Fruit fly (Drosophila melanogaster) whole organism, embryonic: ENCODE data around the gene CG32568.
A peak's percentile ranks its signal among the peaks of the same experiment; 100 is the strongest.

ENCODE experiments used
- Ada2b ChIP-seq: fragments of 200-800 bp; sonication (Bioruptor generic); IDR thresholded peaks from 2 replicates; pipeline ENCODE4 v1.3.6; 2022; ENCODE audit warnings: missing biosample characterization, missing genetic modification characterization
- CG10147 ChIP-seq: fragments of 200-800 bp; sonication (Bioruptor generic); optimal IDR thresholded peaks from 2 replicates; lab custom pipeline; 2019; ENCODE audit warnings: missing biosample characterization, mild to moderate bottlenecking, missing genetic modification characterization, moderate library complexity
- CG10267 ChIP-seq: fragments of 200-800 bp; sonication (Bioruptor generic); optimal IDR thresholded peaks from 2 replicates; lab custom pipeline; 2018; ENCODE audit warnings: missing biosample characterization, mild to moderate bottlenecking, missing genetic modification characterization, moderate library complexity
- CG11085 ChIP-seq: fragments of 200-800 bp; sonication (Bioruptor generic); IDR thresholded peaks from 2 replicates; pipeline ENCODE4 v1.3.6; 2022; ENCODE audit warnings: missing biosample characterization, missing genetic modification characterization
- CG11398 ChIP-seq: fragments of 200-800 bp; sonication (Bioruptor generic); optimal IDR thresholded peaks from 2 replicates; lab custom pipeline; 2016; ENCODE audit warnings: missing biosample characterization, missing genetic modification characterization
- CG13123 ChIP-seq: fragments of 200-800 bp; sonication (Bioruptor generic); optimal IDR thresholded peaks from 2 replicates; lab custom pipeline; 2016; ENCODE audit warnings: missing biosample characterization, missing genetic modification characterization
- CG13424 ChIP-seq: fragments of 200-800 bp; sonication (Bioruptor generic); optimal IDR thresholded peaks from 2 replicates; lab custom pipeline; 2019; ENCODE audit warnings: missing biosample characterization, mild to moderate bottlenecking, missing genetic modification characterization, moderate library complexity
- CG13775 ChIP-seq: fragments of 200-800 bp; sonication (Bioruptor generic); optimal IDR thresholded peaks from 3 replicates; lab custom pipeline; 2017; ENCODE audit warnings: missing biosample characterization, mild to moderate bottlenecking, missing genetic modification characterization
- CG14710 ChIP-seq: fragments of 200-800 bp; sonication (Bioruptor generic); optimal IDR thresholded peaks from 3 replicates; lab custom pipeline; 2019; ENCODE audit warnings: missing biosample characterization, mild to moderate bottlenecking, missing genetic modification characterization, moderate library complexity
- CG1529 ChIP-seq: fragments of 200-800 bp; sonication (Bioruptor generic); optimal IDR thresholded peaks from 3 replicates; lab custom pipeline; 2018; ENCODE audit warnings: missing biosample characterization, missing genetic modification characterization
- CG15696 ChIP-seq: fragments of 200-800 bp; sonication (Bioruptor generic); optimal IDR thresholded peaks from 2 replicates; lab custom pipeline; 2019; ENCODE audit warnings: missing biosample characterization, mild to moderate bottlenecking, missing genetic modification characterization, moderate library complexity
- CG16813 ChIP-seq: fragments of 200-800 bp; sonication (Bioruptor generic); IDR thresholded peaks from 3 replicates; pipeline ENCODE4 v1.3.6; 2022; ENCODE audit warnings: missing biosample characterization, missing genetic modification characterization; ENCODE audit not compliant: partially characterized antibody
- CG17359 ChIP-seq: fragments of 200-800 bp; sonication (Bioruptor generic); optimal IDR thresholded peaks from 3 replicates; lab custom pipeline; 2018; ENCODE audit warnings: missing biosample characterization, mild to moderate bottlenecking, missing genetic modification characterization, moderate library complexity
- CG18262 ChIP-seq: fragments of 200-800 bp; optimal IDR thresholded peaks from 3 replicates; lab custom pipeline; 2019; ENCODE audit warnings: missing biosample characterization, mild to moderate bottlenecking, missing genetic modification characterization, moderate library complexity
- CG2129 ChIP-seq: fragments of 200-800 bp; sonication (Bioruptor generic); IDR thresholded peaks from 2 replicates; pipeline ENCODE4 v1.3.6; 2022; ENCODE audit warnings: missing biosample characterization, missing genetic modification characterization; ENCODE audit not compliant: partially characterized antibody
- CG3847 ChIP-seq: fragments of 200-800 bp; sonication (Bioruptor generic); IDR thresholded peaks from 2 replicates; pipeline ENCODE4 v1.3.6; 2022; ENCODE audit warnings: missing biosample characterization, missing genetic modification characterization
- CG4282 ChIP-seq: fragments of 200-800 bp; sonication (Bioruptor generic); optimal IDR thresholded peaks from 2 replicates; lab custom pipeline; 2016; ENCODE audit warnings: missing biosample characterization, missing genetic modification characterization
- CG4360 ChIP-seq: fragments of 200-800 bp; sonication (Bioruptor generic); IDR thresholded peaks from 2 replicates; pipeline ENCODE4 v1.3.6; 2022; ENCODE audit warnings: missing biosample characterization, missing genetic modification characterization
- CG4707 ChIP-seq: fragments of 200-800 bp; sonication (Bioruptor generic); optimal IDR thresholded peaks from 2 replicates; lab custom pipeline; 2018; ENCODE audit warnings: missing biosample characterization, mild to moderate bottlenecking, missing genetic modification characterization, moderate library complexity
- CG5245 ChIP-seq: fragments of 200-800 bp; sonication (Bioruptor generic); optimal IDR thresholded peaks from 3 replicates; lab custom pipeline; 2016; ENCODE audit warnings: missing biosample characterization, missing genetic modification characterization
- CG8478 ChIP-seq: fragments of >200 bp; optimal IDR thresholded peaks from 2 replicates; lab custom pipeline; 2018
- CG9437 ChIP-seq: fragments of 200-800 bp; sonication (Bioruptor generic); optimal IDR thresholded peaks from 2 replicates; lab custom pipeline; 2018; ENCODE audit warnings: missing biosample characterization, mild to moderate bottlenecking, missing genetic modification characterization
- CTCF ChIP-seq: fragments of 200-800 bp; sonication (Bioruptor generic); optimal IDR thresholded peaks from 2 replicates; lab custom pipeline; 2017; ENCODE audit warnings: missing biosample characterization, mild to moderate bottlenecking, missing genetic modification characterization, moderate library complexity
- Camta ChIP-seq: fragments of 200-800 bp; sonication (Bioruptor generic); optimal IDR thresholded peaks from 2 replicates; lab custom pipeline; 2016; ENCODE audit warnings: missing biosample characterization, missing genetic modification characterization
- Doc2 ChIP-seq: fragments of 200-800 bp; sonication (Bioruptor generic); IDR thresholded peaks from 2 replicates; pipeline ENCODE4 v1.3.6; 2022; ENCODE audit warnings: missing biosample characterization, missing genetic modification characterization
- Drgx ChIP-seq: fragments of 200-800 bp; sonication (Bioruptor generic); IDR thresholded peaks from 2 replicates; pipeline ENCODE4 v1.3.6; 2022; ENCODE audit warnings: missing biosample characterization, missing genetic modification characterization
- Gug ChIP-seq: fragments of 200-800 bp; sonication (Bioruptor generic); IDR thresholded peaks from 4 replicates; pipeline ENCODE4 v1.3.6; 2022; ENCODE audit warnings: missing biosample characterization, missing genetic modification characterization
- HLH4C ChIP-seq: fragments of 200-800 bp; sonication (Bioruptor generic); IDR thresholded peaks from 3 replicates; pipeline ENCODE4 v1.3.6; 2022; ENCODE audit warnings: missing biosample characterization, missing genetic modification characterization; ENCODE audit not compliant: partially characterized antibody
- Hr39 ChIP-seq: fragments of >200 bp; optimal IDR thresholded peaks from 2 replicates; lab custom pipeline; 2017
- Myb ChIP-seq: fragments of 200-800 bp; sonication (Bioruptor generic); optimal IDR thresholded peaks from 2 replicates; lab custom pipeline; 2016; ENCODE audit warnings: missing biosample characterization, missing genetic modification characterization
- NfI ChIP-seq: fragments of 200-800 bp; sonication (Bioruptor generic); optimal IDR thresholded peaks from 3 replicates; lab custom pipeline; 2018; ENCODE audit warnings: missing biosample characterization, mild to moderate bottlenecking, missing genetic modification characterization, moderate library complexity
- Opbp ChIP-seq: fragments of 200-800 bp; sonication (Bioruptor generic); IDR thresholded peaks from 3 replicates; pipeline ENCODE4 v1.3.6; 2022; ENCODE audit warnings: missing biosample characterization, missing genetic modification characterization; ENCODE audit not compliant: partially characterized antibody
- Six4 ChIP-seq: fragments of 200-800 bp; sonication (Bioruptor generic); optimal IDR thresholded peaks from 2 replicates; lab custom pipeline; 2016; ENCODE audit warnings: missing biosample characterization, missing genetic modification characterization
- Ssrp ChIP-seq: fragments of 200-800 bp; sonication (Bioruptor generic); optimal IDR thresholded peaks from 2 replicates; lab custom pipeline; 2018; ENCODE audit warnings: missing biosample characterization, mild to moderate bottlenecking, missing genetic modification characterization, moderate library complexity
- Taf1 ChIP-seq: fragments of 200-800 bp; sonication (Bioruptor generic); IDR thresholded peaks from 2 replicates; pipeline ENCODE4 v1.3.6; 2022; ENCODE audit warnings: missing biosample characterization, missing genetic modification characterization
- ac ChIP-seq: fragments of 200-800 bp; sonication (Bioruptor generic); optimal IDR thresholded peaks from 3 replicates; lab custom pipeline; 2017; ENCODE audit warnings: missing biosample characterization, mild to moderate bottlenecking, missing genetic modification characterization
- al ChIP-seq: fragments of 200-800 bp; sonication (Bioruptor generic); IDR thresholded peaks from 2 replicates; pipeline ENCODE4 v1.3.6; 2022; ENCODE audit warnings: missing biosample characterization, missing genetic modification characterization
- cas ChIP-seq: fragments of 200-800 bp; sonication (Bioruptor generic); IDR thresholded peaks from 2 replicates; pipeline ENCODE4 v1.3.6; 2022; ENCODE audit warnings: missing biosample characterization, missing genetic modification characterization
- caup ChIP-seq: fragments of 200-800 bp; sonication (Bioruptor generic); optimal IDR thresholded peaks from 3 replicates; lab custom pipeline; 2017; ENCODE audit warnings: missing biosample characterization, mild to moderate bottlenecking, missing genetic modification characterization, moderate library complexity; ENCODE audit not compliant: severe bottlenecking
- dm ChIP-seq: fragments of 200-800 bp; sonication (Bioruptor generic); optimal IDR thresholded peaks from 3 replicates; lab custom pipeline; 2016; ENCODE audit warnings: missing biosample characterization, missing genetic modification characterization
- gfzf ChIP-seq: fragments of 200-800 bp; sonication (Bioruptor generic); optimal IDR thresholded peaks from 2 replicates; lab custom pipeline; 2016; ENCODE audit warnings: missing biosample characterization, mild to moderate bottlenecking, missing genetic modification characterization, moderate library complexity
- nerfin-1 ChIP-seq: fragments of 200-800 bp; sonication (Bioruptor generic); optimal IDR thresholded peaks from 3 replicates; lab custom pipeline; 2019; ENCODE audit warnings: missing biosample characterization, mild to moderate bottlenecking, missing genetic modification characterization, moderate library complexity
- odd ChIP-seq: fragments of 200-800 bp; sonication (Bioruptor generic); optimal IDR thresholded peaks from 2 replicates; lab custom pipeline; 2017; ENCODE audit warnings: missing biosample characterization, mild to moderate bottlenecking, missing genetic modification characterization
- pros ChIP-seq: fragments of 200-800 bp; sonication (Bioruptor generic); optimal IDR thresholded peaks from 3 replicates; lab custom pipeline; 2019; ENCODE audit warnings: missing biosample characterization, mild to moderate bottlenecking, missing genetic modification characterization, moderate library complexity
- shn ChIP-seq: fragments of 200-800 bp; sonication (Bioruptor generic); optimal IDR thresholded peaks from 3 replicates; lab custom pipeline; 2016; ENCODE audit warnings: missing biosample characterization, missing genetic modification characterization
- slp2 ChIP-seq: fragments of 200-800 bp; sonication (Bioruptor generic); optimal IDR thresholded peaks from 2 replicates; lab custom pipeline; 2016; ENCODE audit warnings: missing biosample characterization, missing genetic modification characterization
- sna ChIP-seq: fragments of 200-800 bp; sonication (Bioruptor generic); IDR thresholded peaks from 2 replicates; pipeline ENCODE4 v1.3.6; 2022; ENCODE audit warnings: missing biosample characterization, missing genetic modification characterization; ENCODE audit not compliant: partially characterized antibody
- sob ChIP-seq: fragments of 200-800 bp; sonication (Bioruptor generic); IDR thresholded peaks from 2 replicates; pipeline ENCODE4 v1.3.6; 2022; ENCODE audit warnings: missing biosample characterization, missing genetic modification characterization
- sqz ChIP-seq: fragments of 200-800 bp; sonication (Bioruptor generic); optimal IDR thresholded peaks from 3 replicates; lab custom pipeline; 2018; ENCODE audit warnings: missing biosample characterization, mild to moderate bottlenecking, missing genetic modification characterization
- zf30C ChIP-seq: fragments of 200-800 bp; sonication (Bioruptor generic); optimal IDR thresholded peaks from 3 replicates; lab custom pipeline; 2018; ENCODE audit warnings: missing biosample characterization, mild to moderate bottlenecking, missing genetic modification characterization

The CG32568 gene

dm6 chrX:16772882-16773827 lies 32.4 kb downstream of the CG32568 start (continued):
- TF ChIP-seq CG4282 (no peak), CG14710 (peak; percentile 64), Gug (peak; percentile 59; the same call in 3 of the 4 replicates), sqz (GFP tag; lab: Kevin White, UChicago) (no peak), Doc2 (GFP tag; lab: Robert Waterston, UW) (no peak), CG1529 (GFP tag; lab: Kevin White, UChicago) (no peak), CG10267 (tag; lab: Kevin White, UChicago) (peak; percentile 62), CG8478 (lab: Kevin White, UChicago) (no peak), HLH4C (no peak), CG4707 (GFP tag; lab: Kevin White, UChicago) (no peak), Ssrp (peak; percentile 24), ac (GFP tag; lab: Kevin White, UChicago) (peak; percentile 5), dm (GFP tag; lab: Kevin White, UChicago) (no peak), CG2129 (GFP tag; lab: Robert Waterston, UW) (no peak), Ada2b (peak; percentile 62), CG11085 (peak; percentile 36; the same call in 1 of the 2 replicates), CG13775 (GFP tag; lab: Kevin White, UChicago) (peak; percentile 35), CG18262 (tag; lab: Kevin White, UChicago) (peak; percentile 73), CG5245 (GFP tag; lab: Kevin White, UChicago) (peak; percentile 58), nerfin-1 (tag; lab: Kevin White, UChicago) (peak; percentile 30), gfzf (GFP tag; lab: Kevin White, UChicago) (no peak), Taf1 (GFP tag; lab: Robert Waterston, UW) (no peak), sob (GFP tag; lab: Robert Waterston, UW) (peak; percentile 59; the same call in 1 of the 2 replicates), Hr39 (lab: Kevin White, UChicago) (no peak), CG13424 (peak; percentile 51), shn (GFP tag; lab: Kevin White, UChicago) (no peak), CG10147 (GFP tag; lab: Kevin White, UChicago) (no peak), cas (GFP tag; lab: Robert Waterston, UW) (no peak), CG3847 (no peak), sna (GFP tag; lab: Robert Waterston, UW) (no peak), caup (GFP tag; lab: Kevin White, UChicago) (no peak), Six4 (peak; percentile 55), CG16813 (GFP tag; lab: Robert Waterston, UW) (no peak), CG15696 (tag; lab: Kevin White, UChicago) (peak; percentile 38), CG9437 (GFP tag; lab: Kevin White, UChicago) (peak; percentile 5), slp2 (GFP tag; lab: Kevin White, UChicago) (peak; percentile 46), Opbp (GFP tag; lab: Robert Waterston, UW) (no peak), odd (GFP tag; lab: Kevin White, UChicago) (no peak), zf30C (GFP tag; lab: Kevin White, UChicago) (peak; percentile 41), Myb (GFP tag; lab: Kevin White, UChicago) (no peak), CG11398 (GFP tag; lab: Kevin White, UChicago) (no peak), pros (GFP tag; lab: Kevin White, UChicago) (no peak), NfI (GFP tag; lab: Kevin White, UChicago) (no peak), CG4360 (GFP tag; lab: Robert Waterston, UW) (peak; percentile 50; the same call in 1 of the 2 replicates), CG17359 (tag; lab: Kevin White, UChicago) (peak; percentile 53), Drgx (peak; percentile 81), al (GFP tag; lab: Robert Waterston, UW) (no peak), Camta (GFP tag; lab: Kevin White, UChicago) (peak; percentile 58), CG13123 (no peak), CTCF (GFP tag; lab: Kevin White, UChicago) (no peak)
